Worm (Caenorhabditis elegans): ENCODE measurements around the gene suex-1.

ce11 chrII:5512473-5513097 lies 14.5 kb upstream of the suex-1 start:
- TF ChIP-seq hmbx-1 (tag; optimal IDR thresholded peaks at IDR 0.05) (no peak), hmg-4 (GFP tag; optimal IDR thresholded peaks at IDR 0.05) (no peak), ama-1 (optimal IDR thresholded peaks at IDR 0.05) (no peak), aly-1 (tag; optimal IDR thresholded peaks at IDR 0.05) (no peak), ceh-36 (tag; optimal IDR thresholded peaks at IDR 0.05) (no peak), F13C5.2 (tag; optimal IDR thresholded peaks at IDR 0.05) (no peak), hnd-1 (tag; optimal IDR thresholded peaks at IDR 0.05) (no peak), scrt-1 (GFP tag; IDR thresholded peaks at IDR 0.05) (no peak), ceh-13 (GFP tag; optimal IDR thresholded peaks at IDR 0.05) (no peak), sea-1 (GFP tag; conservative IDR thresholded peaks at IDR 0.05) (no peak)

Measured in whole organism, early embryonic.